Worm (Caenorhabditis elegans) whole organism, L2 larva: ENCODE data around the gene puf-6.
"Not testable (repeated sequence)": the region's sequence is repeated elsewhere in the genome, so short reads cannot be mapped to it uniquely, and the experiment has no call there.

Experiments
- C34F6.9 ChIP-seq: fragments of 150-350 bp; optimal IDR thresholded peaks from 2 replicates; lab custom pipeline; 2014; ENCODE audit warnings: missing biosample characterization, missing genetic modification characterization
- F13H6.1 ChIP-seq: sonication (generic microtip); optimal IDR thresholded peaks from 2 replicates; lab custom pipeline; 2016; ENCODE audit warnings: missing genetic modification characterization, missing compliant biosample characterization
- R02D3.7 ChIP-seq: fragments of 150-350 bp; optimal IDR thresholded peaks from 2 replicates; lab custom pipeline; 2014; ENCODE audit warnings: missing biosample characterization, missing genetic modification characterization
- Y55F3AM.14 ChIP-seq: fragments of 200-800 bp; sonication (Bioruptor generic); optimal IDR thresholded peaks from 2 replicates; lab custom pipeline; 2018; ENCODE audit warnings: mild to moderate bottlenecking, missing genetic modification characterization, missing compliant biosample characterization
- ZK546.5 ChIP-seq: sonication (generic microtip); optimal IDR thresholded peaks from 2 replicates; lab custom pipeline; 2017; ENCODE audit warnings: missing biosample characterization, missing genetic modification characterization
- aly-2 ChIP-seq: fragments of 150-350 bp; optimal IDR thresholded peaks from 2 replicates; lab custom pipeline; 2014; ENCODE audit warnings: missing biosample characterization, missing genetic modification characterization
- ama-1 ChIP-seq: fragments of 150-350 bp; optimal IDR thresholded peaks from 2 replicates; lab custom pipeline; 2018; ENCODE audit warnings: inconsistent platforms
- blmp-1 ChIP-seq: sonication (generic microtip); optimal IDR thresholded peaks from 2 replicates; lab custom pipeline; 2017; ENCODE audit warnings: missing genetic modification characterization, mild to moderate bottlenecking, missing compliant biosample characterization, antibody characterized with exemption, moderate library complexity; ENCODE audit not compliant: insufficient read depth
- ceh-82 ChIP-seq: fragments of 150-350 bp; optimal IDR thresholded peaks from 2 replicates; lab custom pipeline; 2014; ENCODE audit warnings: missing biosample characterization, missing genetic modification characterization
- crh-2 ChIP-seq: sonication (generic microtip); optimal IDR thresholded peaks from 2 replicates; lab custom pipeline; 2017; ENCODE audit warnings: missing biosample characterization, missing genetic modification characterization
- dmd-4 ChIP-seq: sonication (generic microtip); optimal IDR thresholded peaks from 2 replicates; lab custom pipeline; 2017; ENCODE audit warnings: missing biosample characterization, missing genetic modification characterization
- egl-27 ChIP-seq: sonication (generic microtip); optimal IDR thresholded peaks from 3 replicates; lab custom pipeline; 2017; ENCODE audit warnings: missing biosample characterization, missing genetic modification reagents, missing genetic modification characterization
- elt-1 ChIP-seq: fragments of 150-350 bp; optimal IDR thresholded peaks from 2 replicates; lab custom pipeline; 2014; ENCODE audit warnings: missing biosample characterization, missing genetic modification characterization
- elt-3 ChIP-seq: sonication (generic microtip); optimal IDR thresholded peaks from 2 replicates; lab custom pipeline; 2017; ENCODE audit warnings: missing biosample characterization, missing genetic modification characterization
- fos-1 ChIP-seq: fragments of 150-350 bp; optimal IDR thresholded peaks from 2 replicates; lab custom pipeline; 2014; ENCODE audit warnings: missing biosample characterization, missing genetic modification characterization
- gmeb-1 ChIP-seq: fragments of 150-350 bp; optimal IDR thresholded peaks from 2 replicates; lab custom pipeline; 2014; ENCODE audit warnings: missing biosample characterization, missing genetic modification characterization
- lin-11 ChIP-seq: fragments of 150-350 bp; sonication (generic microtip); optimal IDR thresholded peaks from 2 replicates; lab custom pipeline; 2014; ENCODE audit warnings: missing biosample characterization, missing genetic modification characterization, inconsistent platforms, mixed read lengths
- lin-39 ChIP-seq: fragments of 150-350 bp; optimal IDR thresholded peaks from 2 replicates; lab custom pipeline; 2014; ENCODE audit warnings: missing biosample characterization, missing genetic modification reagents, missing genetic modification characterization
- lsy-2 ChIP-seq, 2 experiments: fragments of 150-350 bp in 1 of 2; sonication (generic microtip) in 1 of 2; optimal IDR thresholded peaks; 2 replicates each; lab custom pipeline; 2014 to 2017; ENCODE audit warnings: missing biosample characterization in 2 of 2, missing genetic modification characterization in 2 of 2
- mab-5 ChIP-seq: fragments of 150-350 bp; optimal IDR thresholded peaks from 2 replicates; lab custom pipeline; 2014; ENCODE audit warnings: missing biosample characterization, missing genetic modification characterization
- mbf-1 ChIP-seq: sonication (generic microtip); optimal IDR thresholded peaks from 2 replicates; lab custom pipeline; 2017; ENCODE audit warnings: missing biosample characterization, missing genetic modification characterization
- mdl-1 ChIP-seq, 2 experiments: fragments of 150-350 bp in 1 of 2; sonication (generic microtip) in 1 of 2; optimal IDR thresholded peaks; 2 replicates each; lab custom pipeline; 2017; ENCODE audit warnings: missing biosample characterization in 2 of 2, missing genetic modification characterization in 2 of 2
- nhr-10 ChIP-seq: sonication (generic microtip); optimal IDR thresholded peaks from 2 replicates; lab custom pipeline; 2017; ENCODE audit warnings: missing biosample characterization, missing genetic modification characterization
- nhr-11 ChIP-seq: fragments of 150-350 bp; optimal IDR thresholded peaks from 2 replicates; lab custom pipeline; 2014; ENCODE audit warnings: missing biosample characterization, missing genetic modification characterization
- nhr-12 ChIP-seq: fragments of 150-350 bp; optimal IDR thresholded peaks from 2 replicates; lab custom pipeline; 2014; ENCODE audit warnings: missing biosample characterization, missing genetic modification characterization
- nhr-129 ChIP-seq: fragments of 150-350 bp; optimal IDR thresholded peaks from 2 replicates; lab custom pipeline; 2014; ENCODE audit warnings: missing biosample characterization, missing genetic modification characterization
- nhr-21 ChIP-seq: fragments of 150-350 bp; optimal IDR thresholded peaks from 2 replicates; lab custom pipeline; 2014; ENCODE audit warnings: missing biosample characterization, missing genetic modification characterization
- nhr-23 ChIP-seq: fragments of 150-350 bp; optimal IDR thresholded peaks from 2 replicates; lab custom pipeline; 2014; ENCODE audit warnings: missing biosample characterization, missing genetic modification reagents, missing genetic modification characterization
- nhr-237 ChIP-seq: fragments of 150-350 bp; optimal IDR thresholded peaks from 2 replicates; lab custom pipeline; 2014; ENCODE audit warnings: missing biosample characterization, missing genetic modification characterization
- nhr-25 ChIP-seq: fragments of 150-350 bp; sonication (generic microtip); optimal IDR thresholded peaks from 3 replicates; lab custom pipeline; 2014; ENCODE audit warnings: missing biosample characterization, missing genetic modification characterization
- nhr-6 ChIP-seq: fragments of 150-350 bp; optimal IDR thresholded peaks from 2 replicates; lab custom pipeline; 2014; ENCODE audit warnings: missing biosample characterization, missing genetic modification characterization
- nhr-77 ChIP-seq: fragments of 150-350 bp; optimal IDR thresholded peaks from 2 replicates; lab custom pipeline; 2014; ENCODE audit warnings: missing biosample characterization, missing genetic modification characterization
- peb-1 ChIP-seq: fragments of 150-350 bp; optimal IDR thresholded peaks from 2 replicates; lab custom pipeline; 2014; ENCODE audit warnings: missing biosample characterization, missing genetic modification characterization
- skn-1 ChIP-seq: sonication (generic microtip); optimal IDR thresholded peaks from 2 replicates; lab custom pipeline; 2017; ENCODE audit warnings: missing biosample characterization, missing genetic modification characterization
- sma-3 ChIP-seq: sonication (generic microtip); optimal IDR thresholded peaks from 2 replicates; lab custom pipeline; 2016; ENCODE audit warnings: missing genetic modification reagents, missing genetic modification characterization, missing compliant biosample characterization
- sma-9 ChIP-seq, 2 experiments: fragments of 150-350 bp in 1 of 2; sonication (generic microtip) in 1 of 2; optimal IDR thresholded peaks; 2 replicates each; lab custom pipeline; 2014 to 2016; ENCODE audit warnings: missing genetic modification characterization in 2 of 2, mild to moderate bottlenecking in 1 of 2, missing biosample characterization in 1 of 2, missing compliant biosample characterization in 1 of 2, missing genetic modification reagents in 1 of 2, moderate library complexity in 1 of 2
- snpc-4 ChIP-seq: fragments of 150-350 bp; optimal IDR thresholded peaks from 2 replicates; lab custom pipeline; 2014; ENCODE audit warnings: missing biosample characterization, missing genetic modification characterization
- unc-55 ChIP-seq: fragments of 150-350 bp; sonication (generic microtip); optimal IDR thresholded peaks from 3 replicates; lab custom pipeline; 2014; ENCODE audit warnings: missing biosample characterization, missing genetic modification reagents, missing genetic modification characterization
- zag-1 ChIP-seq: fragments of 150-350 bp; optimal IDR thresholded peaks from 2 replicates; lab custom pipeline; 2014; ENCODE audit warnings: missing biosample characterization, missing genetic modification characterization
- ztf-11 ChIP-seq: sonication (generic microtip); optimal IDR thresholded peaks from 2 replicates; lab custom pipeline; 2017; ENCODE audit warnings: missing biosample characterization, missing genetic modification characterization
- ztf-4 ChIP-seq: fragments of 150-350 bp; optimal IDR thresholded peaks from 2 replicates; lab custom pipeline; 2014; ENCODE audit warnings: missing biosample characterization, missing genetic modification characterization

The puf-6 gene

DNA sequence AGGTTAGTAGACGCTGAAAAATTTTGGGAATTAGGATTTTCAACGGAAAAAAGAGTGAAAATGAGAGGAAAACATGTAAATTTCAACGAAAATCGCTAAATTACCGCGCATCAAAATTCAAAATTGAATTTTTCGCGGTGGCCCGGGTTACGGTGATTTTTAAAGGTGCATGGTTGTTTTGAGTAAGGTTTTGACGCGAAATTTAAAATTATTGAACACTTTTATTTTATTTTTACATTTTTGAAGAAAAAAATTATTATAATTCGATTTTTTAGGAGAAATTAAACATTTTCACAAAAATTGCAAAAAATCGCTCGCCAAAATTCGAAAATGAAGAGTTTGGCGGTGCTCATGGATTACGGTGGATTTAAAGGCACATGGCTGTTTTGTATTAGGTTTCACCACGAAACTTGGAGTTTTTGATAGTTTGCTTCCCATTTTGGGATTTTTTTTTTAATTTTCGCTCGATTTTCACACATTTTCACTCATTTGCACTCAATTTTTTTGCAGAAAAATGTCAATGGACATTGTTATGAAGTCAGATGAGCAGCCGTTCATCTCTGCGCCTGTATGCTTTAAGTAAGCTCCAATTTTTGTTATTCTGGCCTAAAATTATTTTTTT is at the start of gene puf-6:
TSS of gene puf-6 (minus strand) at position 13 of the 622 bp plus-strand sequence.
- TF ChIP-seq gmeb-1, ztf-4, lin-39 (tag; lab: Kevin White, UChicago): not testable (repeated sequence)

DNA sequence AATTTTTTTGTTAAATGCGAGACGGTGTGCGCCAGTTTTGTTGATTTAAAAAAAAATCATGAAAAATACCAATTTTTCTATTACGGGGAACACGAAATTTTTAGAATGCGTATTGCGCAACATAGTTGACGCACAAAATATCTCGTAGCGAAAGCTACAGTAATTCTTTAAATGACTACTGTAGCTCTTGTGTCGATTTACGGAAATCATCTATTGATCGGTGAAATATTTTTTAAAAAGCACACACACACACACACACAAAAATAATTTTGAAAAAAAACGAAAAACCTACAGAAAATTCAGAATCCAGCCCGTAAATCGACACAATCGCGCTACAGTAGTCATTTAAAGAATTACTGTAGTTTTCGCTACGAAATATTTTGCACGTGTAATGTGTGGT is 48.6 kb upstream of the puf-6 start:
- TF ChIP-seq ztf-11 (no peak), nhr-10 (no peak), snpc-4 (tag; lab: Kevin White, UChicago) (no peak), lsy-2 (tag; optimal IDR thresholded peaks at IDR 0.05; lab: Kevin White, UChicago) (no peak), skn-1 (tag; lab: Kevin White, UChicago) (no peak), lin-39 (tag; lab: Kevin White, UChicago) (no peak), dmd-4 (tag; lab: Kevin White, UChicago) (no peak), gmeb-1 (tag; lab: Kevin White, UChicago) (no peak), ceh-82 (tag; lab: Kevin White, UChicago) (no peak)

DNA sequence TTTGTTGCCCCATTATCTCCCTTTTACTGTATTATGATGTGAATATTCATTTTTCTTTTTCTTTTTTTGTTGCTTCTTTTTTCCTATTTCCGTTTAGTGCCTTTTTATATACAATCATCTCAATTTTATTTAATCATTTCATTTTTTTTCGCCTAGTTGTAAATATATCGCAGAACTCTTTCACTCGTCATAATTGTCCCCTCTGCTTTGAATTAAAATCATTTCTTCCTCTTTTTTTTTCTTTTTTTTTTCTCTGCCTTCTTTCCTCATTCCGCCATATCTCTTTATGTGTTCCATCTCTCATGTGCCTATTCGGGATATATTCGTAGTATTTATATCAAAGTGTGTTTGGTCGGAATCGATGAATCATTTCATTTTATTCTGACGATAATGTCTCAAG is 47.9 kb upstream of the puf-6 start, which contains the start of gene Y81G3A.4:
TSS of gene Y81G3A.4 (plus strand) at position 301 of the 400 bp plus-strand sequence.
- no peak for TF ChIP-seq lsy-2 (tag; optimal IDR thresholded peaks at IDR 0.05; lab: Kevin White, UChicago)

DNA sequence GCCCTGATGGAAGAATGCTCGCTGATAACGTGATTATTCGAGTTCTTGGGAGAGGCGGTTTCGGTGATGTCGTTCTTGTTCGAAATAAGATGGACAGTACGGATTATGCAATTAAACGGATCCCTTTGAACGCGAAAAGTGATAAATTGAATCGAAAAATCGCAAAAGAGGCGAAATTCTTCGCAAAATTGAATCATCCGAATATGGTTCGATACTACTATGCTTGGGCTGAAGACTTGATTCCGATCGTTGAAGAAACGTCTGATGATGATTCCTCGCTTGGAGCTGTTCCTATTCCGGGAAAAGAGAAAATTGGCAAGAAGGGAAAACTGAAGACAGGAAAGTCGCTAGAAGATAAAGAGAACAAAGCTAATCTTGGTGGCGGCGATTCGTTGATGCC is 42.7 kb upstream of the puf-6 start:
- TF ChIP-seq nhr-25 (tag; lab: Kevin White, UChicago) = no peak
- TF ChIP-seq elt-3 (tag; lab: Kevin White, UChicago) = no peak
- no peak for TF ChIP-seq nhr-21 (tag; lab: Kevin White, UChicago)
- TF ChIP-seq ZK546.5 = no peak
- TF ChIP-seq nhr-129 (tag; lab: Kevin White, UChicago) = no peak
- TF ChIP-seq mdl-1 (tag; optimal IDR thresholded peaks at IDR 0.05; lab: Kevin White, UChicago) = no peak
- TF ChIP-seq peb-1 (tag; lab: Kevin White, UChicago) = no peak
- no peak for TF ChIP-seq sma-3 (GFP tag; lab: Kevin White, UChicago)
- no peak for TF ChIP-seq C34F6.9 (tag; lab: Kevin White, UChicago)
- TF ChIP-seq nhr-237 = no peak
- TF ChIP-seq nhr-77 (tag; lab: Kevin White, UChicago) = no peak
- no peak for TF ChIP-seq lin-39 (tag; lab: Kevin White, UChicago)
- TF ChIP-seq crh-2 = no peak
- TF ChIP-seq Y55F3AM.14 (GFP tag; lab: Kevin White, UChicago) = no peak
- TF ChIP-seq lsy-2 (tag; optimal IDR thresholded peaks at IDR 0.05; lab: Kevin White, UChicago) = no peak
- TF ChIP-seq ama-1 (lab: Kevin White, UChicago) = no peak

DNA sequence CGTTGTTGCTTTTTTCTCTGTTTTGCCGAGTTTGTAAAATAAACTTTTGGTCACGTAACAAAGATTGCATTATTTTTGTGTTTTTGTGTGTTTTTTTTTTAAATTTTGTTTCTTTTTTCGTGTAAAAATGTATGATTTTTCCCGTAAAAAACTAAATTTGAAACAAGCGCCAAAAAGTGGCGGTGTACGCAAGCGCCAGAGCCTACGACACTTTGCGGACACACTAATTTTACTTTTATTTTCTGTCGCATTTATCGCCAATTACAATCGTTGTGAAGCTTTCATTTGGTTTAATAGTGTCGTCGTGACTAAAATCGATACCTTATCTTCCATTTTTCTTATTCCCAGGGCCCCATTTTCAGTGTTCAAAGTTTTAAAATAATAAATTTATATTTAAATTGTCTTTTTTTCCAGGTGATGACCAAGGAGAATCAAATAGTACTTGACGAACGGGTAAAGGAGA is 40.5 kb upstream of the puf-6 start, which contains the start of the genes Y81G3A.1 and gcn-2:
TSS of gene Y81G3A.1 (minus strand) at position 175 of the 463 bp plus-strand sequence.
TSS of gene gcn-2 (plus strand) at position 413 of the 463 bp plus-strand sequence.
- TF ChIP-seq crh-2 (peak; percentile 46), mab-5 (no peak), C34F6.9 (tag; lab: Kevin White, UChicago) (no peak), sma-9 (GFP tag; optimal IDR thresholded peaks at IDR 0.05; lab: Kevin White, UChicago) (peak; percentile 52), sma-9 (tag; optimal IDR thresholded peaks at IDR 0.05; lab: Kevin White, UChicago) (no peak), elt-3 (tag; lab: Kevin White, UChicago) (no peak), mbf-1 (tag; lab: Kevin White, UChicago) (no peak), nhr-77 (tag; lab: Kevin White, UChicago) (no peak), ZK546.5 (no peak), R02D3.7 (tag; lab: Kevin White, UChicago) (no peak), fos-1 (tag; lab: Kevin White, UChicago) (peak; percentile 10), nhr-25 (tag; lab: Kevin White, UChicago) (no peak), egl-27 (tag; lab: Kevin White, UChicago) (no peak), lsy-2 (tag; optimal IDR thresholded peaks at IDR 0.05; lab: Kevin White, UChicago) (peak in 1 of 2 experiments; percentile 46), zag-1 (tag; lab: Kevin White, UChicago) (no peak), elt-1 (tag; lab: Kevin White, UChicago) (no peak), nhr-237 (no peak), nhr-23 (no peak), peb-1 (tag; lab: Kevin White, UChicago) (no peak), ceh-82 (tag; lab: Kevin White, UChicago) (no peak), ztf-4 (tag; lab: Kevin White, UChicago) (no peak), blmp-1 (no peak), snpc-4 (tag; lab: Kevin White, UChicago) (no peak), lin-11 (tag; lab: Kevin White, UChicago) (peak; percentile 19), nhr-12 (no peak), lin-39 (tag; lab: Kevin White, UChicago) (no peak), nhr-6 (no peak), aly-2 (tag; lab: Kevin White, UChicago) (no peak), unc-55 (peak; percentile 70), sma-3 (GFP tag; lab: Kevin White, UChicago) (peak; percentile 29), nhr-10 (no peak), mdl-1 (tag; optimal IDR thresholded peaks at IDR 0.05; lab: Kevin White, UChicago) (no peak), nhr-11 (no peak), nhr-21 (tag; lab: Kevin White, UChicago) (peak; percentile 0), F13H6.1 (tag; lab: Kevin White, UChicago) (no peak), Y55F3AM.14 (GFP tag; lab: Kevin White, UChicago) (no peak), ztf-11 (no peak)
